Worm (Caenorhabditis elegans) whole organism, L4/young adult: Measurements from ENCODE around the gene F56C3.8.

ENCODE experiments used
- W03F9.2 ChIP-seq: fragments of 150-350 bp; optimal IDR thresholded peaks from 2 replicates; lab custom pipeline; 2014; ENCODE audit warnings: missing biosample characterization, missing genetic modification characterization
- dao-5 ChIP-seq: sonication (generic microtip); optimal IDR thresholded peaks from 2 replicates; lab custom pipeline; 2016; ENCODE audit warnings: missing genotype, missing genetic modification characterization, moderate library complexity, missing compliant biosample characterization
- him-1 ChIP-seq: sonication (generic microtip); optimal IDR thresholded peaks from 2 replicates; lab custom pipeline; 2016; ENCODE audit warnings: missing genotype, missing genetic modification reagents, missing genetic modification characterization, missing compliant biosample characterization

Gene F56C3.8

ce11 chrX:1358295-1358694 lies 26.1 kb downstream of the F56C3.8 start, which contains the start of gene F56C3.3:
Gene F56C3.3 (minus strand): TSS chrX:1358395.
- TF ChIP-seq dao-5 (tag; lab: Kevin White, UChicago): no peak
- TF ChIP-seq him-1: no peak
- TF ChIP-seq W03F9.2: no peak

ce11 chrX:1344818-1345217 lies 39.6 kb downstream of the F56C3.8 start:
- TF ChIP-seq dao-5 (tag; lab: Kevin White, UChicago): peak; percentile 86
- peak; percentile 96 for TF ChIP-seq W03F9.2
- TF ChIP-seq him-1: peak; percentile 98

- TF ChIP-seq him-1 (no peak), W03F9.2 (no peak), dao-5 (tag; lab: Kevin White, UChicago) (no peak)
These were observed 40.1 kb downstream of the F56C3.8 start, which contains the start of gene ins-39 for ce11 chrX:1344321-1344720. Gene ins-39 (minus strand): TSS chrX:1344421.

ce11 chrX:1338906-1339673 lies 45.3 kb downstream of the F56C3.8 start:
- TF ChIP-seq dao-5 (tag; lab: Kevin White, UChicago): no peak
- no peak for TF ChIP-seq him-1
- TF ChIP-seq W03F9.2: no peak

ce11 chrX:1337834-1338233 lies 46.6 kb downstream of the F56C3.8 start:
- TF ChIP-seq W03F9.2: no peak
- TF ChIP-seq dao-5 (tag; lab: Kevin White, UChicago): no peak
- no peak for TF ChIP-seq him-1

ce11 chrX:1337009-1337408 lies 47.4 kb downstream of the F56C3.8 start, which contains the start of gene ttr-37:
Gene ttr-37 (minus strand): TSS chrX:1337175.
- TF ChIP-seq dao-5 (tag; lab: Kevin White, UChicago) (no peak), W03F9.2 (no peak), him-1 (no peak)
